Worm (Caenorhabditis elegans): ENCODE results near the gene hsb-1.

Gene hsb-1

DNA sequence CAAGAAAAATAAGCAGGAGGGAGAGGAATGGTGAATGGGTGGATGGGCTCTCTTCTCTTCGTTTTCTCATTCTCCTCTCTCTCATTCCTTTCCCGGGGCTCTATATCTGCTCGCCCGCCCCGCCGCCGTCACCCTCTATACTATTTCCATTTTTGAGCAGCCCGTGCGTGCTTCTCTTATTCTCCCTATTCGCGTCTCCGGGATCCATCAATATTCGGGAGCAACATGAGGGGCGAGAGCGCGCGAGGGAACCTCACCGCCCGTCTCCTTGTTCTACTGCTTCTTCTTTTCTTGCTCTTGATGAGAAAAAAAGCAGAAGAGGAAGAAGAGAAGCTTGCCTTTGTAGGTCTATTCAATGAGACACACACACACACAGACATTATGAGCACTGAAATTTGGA lies 17.1 kb upstream of the hsb-1 start (continued):
- TF ChIP-seq zip-11 (GFP tag; IDR thresholded peaks at IDR 0.05): no peak
- no peak for TF ChIP-seq Y75B8A.6 (GFP tag; IDR thresholded peaks at IDR 0.05)
- TF ChIP-seq mxl-3 (GFP tag; optimal IDR thresholded peaks at IDR 0.05): no peak
- TF ChIP-seq mep-1 (tag; optimal IDR thresholded peaks at IDR 0.05): peak; percentile 71

DNA sequence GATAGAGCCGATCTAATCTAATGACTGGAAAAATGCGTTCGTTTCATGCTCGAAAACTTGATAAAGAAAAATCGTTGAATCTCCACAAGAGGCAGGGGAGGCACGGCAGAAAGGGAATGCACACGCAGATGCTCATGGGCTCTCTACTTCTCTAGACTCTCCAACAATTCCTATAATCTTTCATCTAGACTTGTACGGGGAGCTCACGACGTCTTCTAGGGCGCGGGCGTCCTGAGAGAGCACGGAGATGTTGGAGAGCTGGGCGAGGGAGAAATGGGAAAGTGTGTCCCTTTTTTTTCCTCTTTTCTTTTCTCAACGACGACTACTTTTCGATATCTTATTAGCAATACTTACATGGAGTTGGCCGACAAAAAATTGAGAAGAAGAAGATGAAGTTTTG lies 16.2 kb upstream of the hsb-1 start:
- TF ChIP-seq skn-1 (tag; optimal IDR thresholded peaks at IDR 0.05): no peak
- no peak for TF ChIP-seq Y75B8A.6 (GFP tag; IDR thresholded peaks at IDR 0.05)
- no peak for TF ChIP-seq zfp-2 (tag; optimal IDR thresholded peaks at IDR 0.05)
- TF ChIP-seq fkh-10 (GFP tag; optimal IDR thresholded peaks at IDR 0.05): peak; percentile 46
- peak; percentile 88 for TF ChIP-seq aha-1 (tag)
- peak in 1 of 2 experiments; percentile 42 for TF ChIP-seq lsy-2 (tag; optimal IDR thresholded peaks at IDR 0.05)
- TF ChIP-seq php-3 (GFP tag; IDR thresholded peaks at IDR 0.05): no peak
- 0 out of 2 replicates have a peak, but pooled peaks have one; percentile 14 for TF ChIP-seq hmg-1.1 (GFP tag; IDR thresholded peaks at IDR 0.05)
- TF ChIP-seq dve-1 (tag; optimal IDR thresholded peaks at IDR 0.05; ENCODE audit: insufficient read depth): no peak
- TF ChIP-seq nhr-25 (tag; optimal IDR thresholded peaks at IDR 0.05; ENCODE audit: borderline replicate concordance, insufficient read depth): no peak
- TF ChIP-seq F10B5.3 (tag; optimal IDR thresholded peaks at IDR 0.05): no peak
- no peak for TF ChIP-seq ceh-32 (tag; optimal IDR thresholded peaks at IDR 0.05; ENCODE audit: poor library complexity)
- peak; percentile 54 for TF ChIP-seq rbr-2 (tag; optimal IDR thresholded peaks at IDR 0.05)

DNA sequence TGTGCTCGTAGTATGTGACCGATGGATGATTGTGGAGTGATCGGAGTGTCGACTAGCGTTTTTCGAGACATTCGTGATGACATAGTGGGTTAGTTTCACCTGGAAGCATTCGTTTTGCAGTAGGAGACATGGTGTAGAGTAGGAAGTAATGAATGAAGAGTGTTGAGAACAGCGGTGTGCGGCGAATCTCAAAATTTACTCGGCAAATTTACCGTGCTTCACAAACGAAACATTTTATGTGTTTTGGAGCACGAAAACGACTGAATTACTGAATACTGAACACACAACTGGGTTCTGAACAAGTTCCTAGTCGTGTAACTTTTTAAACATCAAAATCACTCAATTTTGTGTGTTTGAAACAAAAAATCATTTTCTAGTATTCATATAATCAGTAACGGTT lies 14.0 kb upstream of the hsb-1 start, which contains the start of gene K08E7.6:
Gene K08E7.6, minus strand, starts transcription at position 101 of the 400 bp plus-strand sequence.
- TF ChIP-seq unc-62 (GFP tag; optimal IDR thresholded peaks at IDR 0.05 in 1 of 2) (peak in 1 of 2 experiments; percentile 37), unc-62 (tag; optimal IDR thresholded peaks at IDR 0.05) (no peak), lin-39 (tag; optimal IDR thresholded peaks at IDR 0.05) (no peak)

DNA sequence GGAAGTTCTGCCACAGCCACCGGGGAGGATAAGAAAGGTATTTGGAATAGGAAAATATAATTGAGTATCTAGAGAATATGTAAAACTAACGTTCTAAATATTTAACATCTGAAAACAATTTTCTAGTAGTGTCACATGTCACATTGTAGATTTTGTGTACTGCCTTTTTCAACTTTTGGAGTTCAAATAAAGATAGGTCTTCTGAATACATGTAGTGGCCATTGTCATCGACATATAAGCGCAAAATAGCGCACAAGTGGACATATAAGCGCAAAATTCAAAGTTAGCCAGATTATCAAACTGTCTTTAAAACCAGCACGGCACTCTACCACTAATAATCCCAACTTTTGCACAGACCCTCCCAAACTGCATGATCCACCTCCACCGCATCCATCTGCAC lies 7.2 kb upstream of the hsb-1 start:
- TF ChIP-seq aha-1 (tag) (peak; percentile 92), Y48G9A.11 (GFP tag; IDR thresholded peaks at IDR 0.05) (no peak), lir-3 (tag; optimal IDR thresholded peaks at IDR 0.05) (no peak)

DNA sequence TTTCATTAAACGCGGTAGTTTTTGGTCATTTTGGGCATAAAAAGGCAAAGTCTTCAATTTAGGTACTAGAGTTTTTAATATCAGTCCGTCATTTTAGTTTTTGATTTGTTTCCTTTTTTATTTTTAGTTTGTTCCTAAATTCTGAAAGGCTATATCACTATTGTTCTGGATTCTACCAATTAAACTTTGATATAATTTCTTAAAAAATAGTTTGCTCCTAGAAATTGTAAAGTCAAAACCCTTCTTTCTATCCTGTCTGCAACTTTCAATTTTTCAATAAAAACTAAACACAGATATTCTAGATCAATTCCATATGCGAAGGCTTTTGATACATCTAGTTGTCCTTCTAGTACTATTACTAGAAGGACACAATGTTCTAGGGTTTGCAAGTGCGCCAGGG lies 6.0 kb upstream of the hsb-1 start, which contains the start of gene K08E7.5:
Gene K08E7.5, plus strand, starts transcription at position 301 of the 400 bp plus-strand sequence.
- TF ChIP-seq ceh-32 (tag; optimal IDR thresholded peaks at IDR 0.05; ENCODE audit: poor library complexity) (no peak), aha-1 (tag) (peak; percentile 88), hif-1 (tag; optimal IDR thresholded peaks at IDR 0.05) (no peak)

DNA sequence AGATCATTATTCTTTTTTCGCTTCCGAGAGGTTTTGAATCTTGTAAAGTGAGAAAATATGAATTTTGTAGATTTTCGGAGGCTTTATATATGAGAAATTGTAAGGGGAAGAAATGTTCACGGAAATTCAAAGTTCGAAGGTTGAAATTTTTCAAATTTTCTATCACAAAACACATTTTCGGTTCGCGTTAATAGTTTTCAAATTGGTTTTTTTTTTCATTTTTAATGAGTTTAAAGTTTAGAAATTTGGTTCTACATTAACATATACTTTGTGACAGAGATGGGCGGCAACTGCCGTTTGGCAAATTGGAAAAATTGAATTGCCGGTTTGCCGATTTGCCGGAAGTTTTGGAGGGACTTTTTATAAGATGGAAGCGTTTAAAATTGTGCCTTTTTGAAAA lies 4.0 kb upstream of the hsb-1 start, which contains the start of gene K08E7.4:
Gene K08E7.4, minus strand, starts transcription at position 101 of the 400 bp plus-strand sequence.
- no peak for TF ChIP-seq aly-2 (tag; optimal IDR thresholded peaks at IDR 0.05)

DNA sequence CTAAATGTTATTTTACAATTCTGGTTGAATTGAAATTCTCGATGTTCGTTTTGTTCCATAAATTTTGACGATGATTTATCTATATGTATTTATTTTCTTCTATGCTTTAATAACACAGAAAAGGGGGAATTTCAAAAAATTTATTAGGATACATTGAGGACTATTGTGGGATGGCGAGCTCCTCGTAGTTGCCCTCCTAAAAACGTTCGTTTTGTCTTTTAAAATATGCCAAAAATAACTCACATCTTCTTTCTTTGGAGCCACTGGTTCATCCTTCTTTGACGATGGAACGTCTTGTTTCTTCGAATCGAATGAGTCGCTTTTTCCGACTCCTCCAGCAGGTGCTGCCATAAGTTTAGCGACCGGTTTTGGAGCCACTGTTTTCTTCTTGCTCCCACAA lies 3.5 kb upstream of the hsb-1 start:
- no peak for TF ChIP-seq php-3 (GFP tag; IDR thresholded peaks at IDR 0.05)
- TF ChIP-seq dmd-8 (GFP tag; IDR thresholded peaks at IDR 0.05): peak; percentile 20; the same call in 1 of the 2 replicates
- TF ChIP-seq spr-3 (GFP tag; optimal IDR thresholded peaks at IDR 0.05): no peak
- peak; percentile 6 for TF ChIP-seq Y5F2A.4 (GFP tag; optimal IDR thresholded peaks at IDR 0.05)

DNA sequence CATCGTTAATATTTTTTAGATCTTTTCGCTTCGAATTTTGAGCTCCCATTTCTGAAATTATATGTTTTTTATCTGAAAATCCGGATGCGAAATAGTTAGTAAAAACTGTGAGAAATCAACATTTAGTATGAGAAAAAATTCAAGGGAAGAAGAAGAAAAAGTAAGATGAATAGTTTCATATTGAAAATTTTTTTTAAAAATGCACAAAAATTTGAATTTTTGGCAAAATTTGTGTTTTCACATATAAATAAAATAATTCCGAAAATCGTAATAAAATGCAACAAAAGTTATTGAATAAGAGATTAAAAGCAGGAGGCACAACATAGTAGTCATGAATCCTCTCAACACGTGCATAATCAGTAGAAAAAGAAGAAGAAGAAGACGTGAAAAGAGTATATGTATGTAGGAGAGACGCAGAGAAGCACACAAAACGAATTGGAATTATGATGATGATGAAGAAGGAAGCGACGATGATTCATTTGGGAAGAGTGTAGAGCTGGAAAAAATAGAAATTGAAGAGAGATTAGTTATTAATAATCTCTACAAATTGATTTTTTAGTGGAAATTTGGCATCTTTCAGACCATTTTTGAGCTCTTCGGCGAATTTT lies 989 bp downstream of the hsb-1 start, which contains the start of gene eak-7:
Gene eak-7, minus strand, starts transcription at position 51 of the 608 bp plus-strand sequence.
- TF ChIP-seq Y105C5A.15 (GFP tag; IDR thresholded peaks at IDR 0.05) (no peak), hlh-30 (tag; optimal IDR thresholded peaks at IDR 0.05; ENCODE audit: insufficient read depth) (peak; percentile 19)

Data from whole organism, L4 larva.